Worm (Caenorhabditis elegans) whole organism, young adult: Measurements from ENCODE around the gene rbm-34.

Experiments used
- B0261.1 ChIP-seq: sonication (generic microtip); optimal IDR thresholded peaks from 2 replicates; lab custom pipeline; 2016; ENCODE audit warnings: mild to moderate bottlenecking, missing genetic modification characterization, moderate library complexity, missing compliant biosample characterization
- B0336.3 ChIP-seq: fragments of 200-800 bp; sonication (Bioruptor generic); IDR thresholded peaks from 2 replicates; pipeline ENCODE4 v1.3.6; 2022; ENCODE audit warnings: missing genetic modification characterization, missing compliant biosample characterization
- F23B12.7 ChIP-seq: sonication (generic microtip); optimal IDR thresholded peaks from 2 replicates; lab custom pipeline; 2017; ENCODE audit warnings: missing genetic modification characterization, mild to moderate bottlenecking, missing compliant biosample characterization, antibody characterized with exemption, moderate library complexity; ENCODE audit not compliant: insufficient read depth
- F33H1.4 ChIP-seq: fragments of 200-800 bp; sonication (Bioruptor generic); IDR thresholded peaks from 2 replicates; pipeline ENCODE4 v1.3.6; 2022; ENCODE audit warnings: missing genetic modification reagents, missing genetic modification characterization, missing compliant biosample characterization
- F49E8.2 ChIP-seq: sonication (generic microtip); optimal IDR thresholded peaks from 3 replicates; lab custom pipeline; 2017; ENCODE audit warnings: missing genetic modification characterization, mild to moderate bottlenecking, missing compliant biosample characterization, antibody characterized with exemption, moderate library complexity; ENCODE audit not compliant: insufficient read depth
- T26A5.8 ChIP-seq: sonication (generic microtip); optimal IDR thresholded peaks from 2 replicates; lab custom pipeline; 2016; ENCODE audit warnings: missing genetic modification characterization, missing compliant biosample characterization
- Y53G8AR.9 ChIP-seq: fragments of 200-800 bp; sonication (Bioruptor generic); conservative IDR thresholded peaks from 2 replicates; pipeline ENCODE4 v1.3.6; 2022; ENCODE audit warnings: missing genetic modification reagents, missing genetic modification characterization, missing compliant biosample characterization
- atf-7 ChIP-seq: sonication (generic microtip); optimal IDR thresholded peaks from 2 replicates; lab custom pipeline; 2017; ENCODE audit warnings: mild to moderate bottlenecking, missing genetic modification characterization, missing compliant biosample characterization
- attf-6 ChIP-seq: fragments of 200-800 bp; sonication (Bioruptor generic); IDR thresholded peaks from 2 replicates; pipeline ENCODE4 v1.3.6; 2022; ENCODE audit warnings: missing genetic modification reagents, missing genetic modification characterization, missing compliant biosample characterization
- cebp-2 ChIP-seq: fragments of 200-800 bp; sonication (Bioruptor generic); IDR thresholded peaks from 2 replicates; pipeline ENCODE4 v1.3.6; 2022; ENCODE audit warnings: missing genetic modification characterization, missing compliant biosample characterization
- ceh-100 ChIP-seq: fragments of 200-800 bp; sonication (Bioruptor generic); IDR thresholded peaks from 2 replicates; pipeline ENCODE4 v1.3.6; 2022; ENCODE audit warnings: missing genetic modification reagents, missing genetic modification characterization, missing compliant biosample characterization
- ceh-27 ChIP-seq: fragments of 200-800 bp; sonication (Bioruptor generic); optimal IDR thresholded peaks from 2 replicates; lab custom pipeline; 2018; ENCODE audit warnings: mild to moderate bottlenecking, missing genetic modification characterization, moderate library complexity, missing compliant biosample characterization
- ceh-79 ChIP-seq: sonication (generic microtip); optimal IDR thresholded peaks from 2 replicates; lab custom pipeline; 2017; ENCODE audit warnings: mild to moderate bottlenecking, missing genetic modification characterization, missing compliant biosample characterization
- ceh-91 ChIP-seq: fragments of 200-800 bp; sonication (Bioruptor generic); IDR thresholded peaks from 2 replicates; pipeline ENCODE4 v1.3.6; 2022; ENCODE audit warnings: missing genetic modification reagents, missing genetic modification characterization, missing compliant biosample characterization
- dpff-1 ChIP-seq: sonication (generic microtip); optimal IDR thresholded peaks from 2 replicates; lab custom pipeline; 2017; ENCODE audit warnings: mild to moderate bottlenecking, missing genetic modification characterization, missing compliant biosample characterization
- him-1 ChIP-seq: sonication (generic microtip); optimal IDR thresholded peaks from 2 replicates; lab custom pipeline; 2016; ENCODE audit warnings: missing genotype, missing genetic modification reagents, missing genetic modification characterization, missing compliant biosample characterization
- hrde-1 ChIP-seq: sonication (generic microtip); optimal IDR thresholded peaks from 2 replicates; lab custom pipeline; 2016; ENCODE audit warnings: missing genetic modification characterization, mild to moderate bottlenecking, missing compliant biosample characterization, moderate library complexity, missing genotype, missing genetic modification reagents, borderline replicate concordance
- hsf-1 ChIP-seq: fragments of 200-800 bp; sonication (Bioruptor generic); IDR thresholded peaks from 2 replicates; pipeline ENCODE4 v1.3.6; 2022; ENCODE audit warnings: missing genetic modification reagents, missing genetic modification characterization, missing compliant biosample characterization
- let-607 ChIP-seq, 2 experiments: fragments of 200-800 bp in 1 of 2; sonication (Bioruptor generic) in 1 of 2; sonication (generic microtip) in 1 of 2; optimal IDR thresholded peaks; 2 replicates each; lab custom pipeline; 2016 to 2018; ENCODE audit warnings: mild to moderate bottlenecking in 2 of 2, missing compliant biosample characterization in 2 of 2, missing genetic modification characterization in 2 of 2, moderate library complexity in 2 of 2, missing genotype in 1 of 2
- lin-26 ChIP-seq: fragments of 200-800 bp; sonication (Bioruptor generic); IDR thresholded peaks from 2 replicates; pipeline ENCODE4 v1.3.6; 2022; ENCODE audit warnings: missing genetic modification reagents, missing genetic modification characterization, missing compliant biosample characterization
- lin-54 ChIP-seq: fragments of 200-800 bp; sonication (Bioruptor generic); optimal IDR thresholded peaks from 2 replicates; lab custom pipeline; 2018; ENCODE audit warnings: mild to moderate bottlenecking, missing genetic modification characterization, missing compliant biosample characterization
- madf-3 ChIP-seq: fragments of 200-800 bp; sonication (Bioruptor generic); IDR thresholded peaks from 2 replicates; pipeline ENCODE4 v1.3.6; 2022; ENCODE audit warnings: missing genetic modification reagents, missing genetic modification characterization, missing compliant biosample characterization
- mcd-1 ChIP-seq: fragments of 200-800 bp; sonication (Bioruptor generic); IDR thresholded peaks from 2 replicates; pipeline ENCODE4 v1.3.6; 2022; ENCODE audit warnings: missing genetic modification reagents, missing genetic modification characterization, missing compliant biosample characterization
- mes-4 ChIP-seq: sonication (generic microtip); optimal IDR thresholded peaks from 2 replicates; lab custom pipeline; 2016; ENCODE audit warnings: missing genotype, missing genetic modification characterization, missing compliant biosample characterization
- nfyb-1 ChIP-seq: fragments of 200-800 bp; sonication (Bioruptor generic); IDR thresholded peaks from 2 replicates; pipeline ENCODE4 v1.3.6; 2022; ENCODE audit warnings: missing genetic modification reagents, missing genetic modification characterization, missing compliant biosample characterization
- nhr-179 ChIP-seq: sonication (generic microtip); optimal IDR thresholded peaks from 2 replicates; lab custom pipeline; 2016; ENCODE audit warnings: mild to moderate bottlenecking, missing genetic modification characterization, missing compliant biosample characterization
- nhr-90 ChIP-seq: sonication (generic microtip); optimal IDR thresholded peaks from 2 replicates; lab custom pipeline; 2016; ENCODE audit warnings: missing genotype, mild to moderate bottlenecking, missing genetic modification characterization, missing compliant biosample characterization
- pbrm-1 ChIP-seq: fragments of 200-800 bp; sonication (Bioruptor generic); IDR thresholded peaks from 2 replicates; pipeline ENCODE4 v1.3.6; 2022; ENCODE audit warnings: missing genetic modification reagents, missing genetic modification characterization, missing compliant biosample characterization
- sdz-38 ChIP-seq: sonication (generic microtip); optimal IDR thresholded peaks from 2 replicates; lab custom pipeline; 2016; ENCODE audit warnings: missing genotype, missing genetic modification characterization, missing compliant biosample characterization
- tbp1 ChIP-seq: fragments of 200-800 bp; sonication (Bioruptor generic); optimal IDR thresholded peaks from 2 replicates; lab custom pipeline; 2018; ENCODE audit warnings: mild to moderate bottlenecking, missing genetic modification characterization, missing compliant biosample characterization
- unc-62 ChIP-seq: fragments of 150-350 bp; optimal IDR thresholded peaks from 2 replicates; lab custom pipeline; 2014; ENCODE audit warnings: missing biosample characterization, missing genetic modification reagents, missing genetic modification characterization
- xnd-1 ChIP-seq: sonication (generic microtip); optimal IDR thresholded peaks from 2 replicates; lab custom pipeline; 2016; ENCODE audit warnings: missing genotype, missing genetic modification reagents, missing genetic modification characterization, missing compliant biosample characterization
- ztf-26 ChIP-seq: sonication (generic microtip); optimal IDR thresholded peaks from 2 replicates; lab custom pipeline; 2017; ENCODE audit warnings: missing genetic modification characterization, missing compliant biosample characterization

Gene rbm-34

ce11 chrIV:12057508-12057907 lies 27.7 kb upstream of the rbm-34 start, which contains the start of gene K08E4.3:
Gene K08E4.3 (plus strand): TSS chrIV:12057742.
- TF ChIP-seq ztf-26 (no peak), dpff-1 (tag; lab: Kevin White, UChicago) (no peak), tbp1 (GFP tag; lab: Kevin White, UChicago) (no peak), nhr-90 (tag; lab: Kevin White, UChicago) (no peak), pbrm-1 (GFP tag; lab: Robert Waterston, UW) (no peak), ceh-100 (GFP tag; lab: Robert Waterston, UW) (no peak), sdz-38 (tag; lab: Kevin White, UChicago) (no peak), mcd-1 (GFP tag; lab: Robert Waterston, UW) (no peak), Y53G8AR.9 (GFP tag; lab: Robert Waterston, UW) (no peak), ceh-27 (no peak), ceh-91 (GFP tag; lab: Robert Waterston, UW) (no peak), nhr-179 (tag; lab: Kevin White, UChicago) (no peak), hrde-1 (tag; lab: Kevin White, UChicago) (no peak)

DNA sequence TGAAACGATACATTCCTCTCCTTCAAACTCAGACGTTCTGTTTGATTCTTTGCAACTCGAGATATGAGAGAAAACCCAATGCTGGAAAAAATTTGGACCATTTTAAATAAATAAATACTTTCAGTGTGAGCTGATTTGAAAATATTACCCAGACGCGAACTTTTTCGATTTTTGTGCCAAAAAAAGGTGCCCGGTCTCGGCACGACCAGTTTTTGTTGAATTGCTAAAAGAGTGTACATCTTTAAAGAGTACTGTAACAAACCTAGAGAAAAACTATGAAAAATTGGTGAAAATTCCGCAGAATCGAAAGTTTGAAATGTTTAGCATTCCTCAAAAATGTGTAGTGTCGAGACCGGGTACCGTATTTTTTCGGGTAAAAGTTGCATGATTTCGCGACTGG lies 24.0 kb upstream of the rbm-34 start, which contains the start of gene K08E4.8:
K08E4.8 (minus strand) TSS at position 101 of the 400 bp plus-strand sequence.
- no peak for TF ChIP-seq xnd-1 (tag; lab: Kevin White, UChicago)
- TF ChIP-seq B0336.3 (GFP tag; lab: Robert Waterston, UW): no peak
- no peak for TF ChIP-seq lin-54 (GFP tag; lab: Kevin White, UChicago)
- no peak for TF ChIP-seq F33H1.4 (GFP tag; lab: Robert Waterston, UW)

DNA sequence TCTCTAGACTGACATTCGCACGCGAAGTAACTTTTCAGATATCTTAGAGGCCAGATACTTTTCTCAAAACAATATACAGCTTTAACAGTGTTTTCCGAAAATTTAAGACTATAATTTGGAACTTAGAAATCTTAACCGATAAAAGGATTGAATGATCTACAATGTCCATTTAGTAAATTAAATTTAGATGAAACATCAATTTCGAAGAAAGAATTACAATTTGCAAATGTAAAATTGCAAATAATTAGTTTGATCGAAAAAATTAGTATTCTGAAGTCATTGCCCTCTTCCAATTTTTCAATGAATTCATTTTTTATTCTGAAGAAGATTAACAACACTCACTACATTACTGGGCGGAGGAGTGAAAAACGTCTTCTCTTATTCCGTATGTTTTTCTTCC lies 16.6 kb upstream of the rbm-34 start, which contains the start of gene bath-37:
bath-37 (plus strand) TSS at position 301 of the 400 bp plus-strand sequence.
- TF ChIP-seq atf-7 (no peak), F49E8.2 (tag; lab: Kevin White, UChicago) (no peak), T26A5.8 (no peak), F23B12.7 (tag; lab: Kevin White, UChicago) (no peak), attf-6 (GFP tag; lab: Robert Waterston, UW) (no peak), nfyb-1 (GFP tag; lab: Robert Waterston, UW) (no peak), ceh-79 (tag; lab: Kevin White, UChicago) (no peak), xnd-1 (tag; lab: Kevin White, UChicago) (no peak), nhr-179 (tag; lab: Kevin White, UChicago) (no peak), mes-4 (tag; lab: Kevin White, UChicago) (no peak), unc-62 (GFP tag; lab: Kevin White, UChicago) (no peak), cebp-2 (GFP tag; lab: Robert Waterston, UW) (no peak), let-607 (tag; optimal IDR thresholded peaks at IDR 0.05; lab: Kevin White, UChicago) (no peak)

ce11 chrIV:12075497-12075896 lies 9.7 kb upstream of the rbm-34 start, which contains the start of gene K08E4.7:
Gene K08E4.7 (plus strand): TSS chrIV:12075797.
- TF ChIP-seq lin-26 (GFP tag; lab: Robert Waterston, UW) (no peak), B0261.1 (no peak), him-1 (tag; lab: Kevin White, UChicago) (no peak), madf-3 (GFP tag; lab: Robert Waterston, UW) (no peak), hsf-1 (GFP tag; lab: Robert Waterston, UW) (no peak)
